Fruit fly (Drosophila melanogaster) whole organism, embryonic: Measurements from ENCODE around the gene CG10194.
A peak's percentile ranks its signal among the peaks of the same experiment; 100 is the strongest.

Experiments used
- Atf-2 ChIP-seq: fragments of 200-800 bp; sonication (Bioruptor generic); optimal IDR thresholded peaks from 2 replicates; lab custom pipeline; 2016; ENCODE audit warnings: missing biosample characterization, missing genetic modification characterization
- CG12104 ChIP-seq: fragments of 200-800 bp; sonication (Bioruptor generic); optimal IDR thresholded peaks from 3 replicates; lab custom pipeline; 2016; ENCODE audit warnings: missing biosample characterization, missing genetic modification characterization
- CG16813 ChIP-seq: fragments of 200-800 bp; sonication (Bioruptor generic); IDR thresholded peaks from 3 replicates; pipeline ENCODE4 v1.3.6; 2022; ENCODE audit warnings: missing biosample characterization, missing genetic modification characterization; ENCODE audit not compliant: partially characterized antibody
- CG32772 ChIP-seq: fragments of 200-800 bp; sonication (Bioruptor generic); IDR thresholded peaks from 2 replicates; pipeline ENCODE4 v1.3.6; 2022; ENCODE audit warnings: missing biosample characterization, missing genetic modification characterization
- E2f1 ChIP-seq: fragments of 200-800 bp; sonication (Bioruptor generic); IDR thresholded peaks from 2 replicates; pipeline ENCODE4 v1.3.6; 2022; ENCODE audit warnings: missing biosample characterization, missing genetic modification characterization
- Fer2 ChIP-seq: fragments of 200-800 bp; sonication (Bioruptor generic); optimal IDR thresholded peaks from 2 replicates; lab custom pipeline; 2018; ENCODE audit warnings: missing biosample characterization, mild to moderate bottlenecking, missing genetic modification characterization, moderate library complexity
- HLHmδ ChIP-seq: fragments of 200-800 bp; sonication (Bioruptor generic); optimal IDR thresholded peaks from 2 replicates; lab custom pipeline; 2018; ENCODE audit warnings: missing biosample characterization, mild to moderate bottlenecking, missing genetic modification characterization, moderate library complexity
- Hr51 ChIP-seq, 2 experiments: fragments of 200-800 bp; sonication (Bioruptor generic); optimal IDR thresholded peaks; 2 replicates in 1 of 2; 3 replicates in 1 of 2; lab custom pipeline; 2016 to 2018; ENCODE audit warnings: missing biosample characterization in 2 of 2, missing genetic modification characterization in 2 of 2, mild to moderate bottlenecking in 1 of 2, moderate library complexity in 1 of 2
- Scr ChIP-seq: fragments of 200-800 bp; sonication (Bioruptor generic); IDR thresholded peaks from 2 replicates; pipeline ENCODE4 v1.3.6; 2022; ENCODE audit warnings: missing biosample characterization, missing genetic modification characterization; ENCODE audit not compliant: partially characterized antibody
- gcm2 ChIP-seq: fragments of 200-800 bp; sonication (Bioruptor generic); optimal IDR thresholded peaks from 2 replicates; lab custom pipeline; 2016; ENCODE audit warnings: missing biosample characterization, missing genetic modification characterization
- her ChIP-seq: fragments of 200-800 bp; sonication (Bioruptor generic); optimal IDR thresholded peaks from 2 replicates; lab custom pipeline; 2016; ENCODE audit warnings: missing biosample characterization, missing genetic modification characterization
- pho ChIP-seq: fragments of 200-800 bp; sonication (Bioruptor generic); optimal IDR thresholded peaks from 2 replicates; lab custom pipeline; 2016; ENCODE audit warnings: missing biosample characterization, missing genetic modification characterization
- sna ChIP-seq: fragments of 200-800 bp; sonication (Bioruptor generic); IDR thresholded peaks from 2 replicates; pipeline ENCODE4 v1.3.6; 2022; ENCODE audit warnings: missing biosample characterization, missing genetic modification characterization; ENCODE audit not compliant: partially characterized antibody

DNA sequence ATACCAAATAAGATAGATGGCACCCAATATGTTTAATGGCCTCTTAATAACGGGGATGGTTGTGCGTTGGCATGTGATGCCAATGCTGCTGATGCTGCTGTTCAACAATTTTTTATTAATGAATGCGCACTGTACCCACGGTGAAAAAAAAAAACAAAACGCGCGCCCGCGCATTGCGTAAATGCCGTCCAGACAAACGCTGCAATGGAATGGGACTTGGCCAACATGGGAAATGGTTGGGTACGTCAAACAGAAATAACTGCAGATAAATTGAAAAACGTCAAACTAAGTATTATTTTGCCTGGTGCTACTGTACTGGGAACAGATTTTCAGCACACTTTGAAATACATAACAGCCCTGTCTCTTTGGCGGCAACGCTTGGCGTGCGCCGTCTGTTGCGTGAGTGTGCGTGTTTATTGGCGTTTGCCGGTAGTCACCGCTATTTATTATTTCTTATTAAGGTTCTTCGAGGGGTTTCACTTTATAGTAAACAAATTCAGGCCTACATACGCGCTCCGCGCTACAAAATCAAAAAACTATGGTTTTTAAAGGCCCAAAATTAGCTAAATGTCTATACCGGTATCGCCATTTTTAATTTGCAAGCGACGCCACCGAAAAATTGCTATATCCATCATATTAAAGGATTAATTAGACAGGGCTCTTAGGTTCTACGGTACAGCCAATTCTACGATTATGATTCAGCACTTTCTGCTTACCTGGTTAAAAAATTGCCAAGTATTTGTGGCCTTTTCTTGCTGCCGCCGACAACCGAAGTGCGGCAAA is 37.2 kb downstream of the CG10194 start:
- peak; percentile 0 for TF ChIP-seq her (GFP tag; lab: Kevin White, UChicago)
- TF ChIP-seq Hr51 (GFP tag; optimal IDR thresholded peaks at IDR 0.05; lab: Kevin White, UChicago) = peak in 1 of 2 experiments; percentile 20
- TF ChIP-seq E2f1 (GFP tag; lab: Robert Waterston, UW) = 0 out of 2 replicates have a peak, but pooled peaks have one; percentile 33
- no peak for TF ChIP-seq Fer2 (tag; lab: Kevin White, UChicago)
- no peak for TF ChIP-seq CG16813 (GFP tag; lab: Robert Waterston, UW)
- TF ChIP-seq CG12104 (GFP tag; lab: Kevin White, UChicago) = no peak
- no peak; the same call in 1 of the 2 replicates for TF ChIP-seq Scr (GFP tag; lab: Robert Waterston, UW)
- TF ChIP-seq CG32772 = peak; percentile 36; the same call in 1 of the 2 replicates
- no peak for TF ChIP-seq pho
- TF ChIP-seq HLHmδ (GFP tag; lab: Kevin White, UChicago) = peak; percentile 15
- TF ChIP-seq Atf-2 (GFP tag; lab: Kevin White, UChicago) = no peak
- TF ChIP-seq sna (GFP tag; lab: Robert Waterston, UW) = no peak; the same call in 1 of the 2 replicates
- TF ChIP-seq gcm2 = no peak
